Fruit fly (Drosophila melanogaster) whole organism, embryonic: ENCODE measurements around the gene CG31211.

Experiments
- B-H2 ChIP-seq: fragments of 200-800 bp; sonication (Bioruptor generic); optimal IDR thresholded peaks from 2 replicates; lab custom pipeline; 2018; ENCODE audit warnings: missing biosample characterization, mild to moderate bottlenecking, missing genetic modification characterization
- Bdp1 ChIP-seq: fragments of 200-800 bp; sonication (Bioruptor generic); optimal IDR thresholded peaks from 3 replicates; lab custom pipeline; 2016; ENCODE audit warnings: missing biosample characterization, missing genetic modification characterization
- Blimp-1 ChIP-seq: fragments of 200-800 bp; sonication (Bioruptor generic); optimal IDR thresholded peaks from 3 replicates; lab custom pipeline; 2018; ENCODE audit warnings: missing biosample characterization, missing genetic modification characterization, mild to moderate bottlenecking, moderate library complexity, missing genetic modification reagents
- BtbVII ChIP-seq: fragments of 200-800 bp; sonication (Bioruptor generic); optimal IDR thresholded peaks from 3 replicates; lab custom pipeline; 2017; ENCODE audit warnings: missing biosample characterization, mild to moderate bottlenecking, missing genetic modification characterization
- CG10543 ChIP-seq: fragments of 200-800 bp; sonication (Bioruptor generic); optimal IDR thresholded peaks from 3 replicates; lab custom pipeline; 2017; ENCODE audit warnings: missing biosample characterization, mild to moderate bottlenecking, missing genetic modification characterization, moderate library complexity
- CG15696 ChIP-seq: fragments of 200-800 bp; sonication (Bioruptor generic); optimal IDR thresholded peaks from 2 replicates; lab custom pipeline; 2019; ENCODE audit warnings: missing biosample characterization, mild to moderate bottlenecking, missing genetic modification characterization, moderate library complexity
- CG17359 ChIP-seq: fragments of 200-800 bp; sonication (Bioruptor generic); optimal IDR thresholded peaks from 3 replicates; lab custom pipeline; 2018; ENCODE audit warnings: missing biosample characterization, mild to moderate bottlenecking, missing genetic modification characterization, moderate library complexity
- CG17385 ChIP-seq: fragments of 200-800 bp; sonication (Bioruptor generic); optimal IDR thresholded peaks from 3 replicates; lab custom pipeline; 2018; ENCODE audit warnings: missing biosample characterization, mild to moderate bottlenecking, missing genetic modification characterization
- CG2199 ChIP-seq: fragments of 200-800 bp; sonication (Bioruptor generic); IDR thresholded peaks from 3 replicates; pipeline ENCODE4 v1.3.6; 2022; ENCODE audit warnings: missing biosample characterization, missing genetic modification characterization
- CG3163 ChIP-seq: fragments of 200-800 bp; sonication (Bioruptor generic); optimal IDR thresholded peaks from 3 replicates; lab custom pipeline; 2016; ENCODE audit warnings: missing biosample characterization, missing genetic modification characterization
- CG3407 ChIP-seq: fragments of 200-800 bp; sonication (Bioruptor generic); optimal IDR thresholded peaks from 2 replicates; lab custom pipeline; 2018; ENCODE audit warnings: missing biosample characterization, mild to moderate bottlenecking, missing genetic modification characterization
- CG34422 ChIP-seq: fragments of 200-800 bp; sonication (Bioruptor generic); IDR thresholded peaks from 3 replicates; pipeline ENCODE4 v1.3.6; 2022; ENCODE audit warnings: missing biosample characterization, missing genetic modification characterization
- CG3726 ChIP-seq: fragments of 200-800 bp; sonication (Bioruptor generic); IDR thresholded peaks from 3 replicates; pipeline ENCODE4, ENCODE4 v1.3.6; 2022; ENCODE audit warnings: missing biosample characterization, missing genetic modification characterization
- CG3838 ChIP-seq: fragments of 200-800 bp; sonication (Bioruptor generic); optimal IDR thresholded peaks from 3 replicates; lab custom pipeline; 2016; ENCODE audit warnings: missing biosample characterization, missing genetic modification characterization
- CG42726 ChIP-seq: fragments of 200-800 bp; sonication (Bioruptor generic); IDR thresholded peaks from 2 replicates; pipeline ENCODE4 v1.3.6; 2022; ENCODE audit warnings: missing biosample characterization, missing genetic modification characterization; ENCODE audit not compliant: partially characterized antibody
- CG8388 ChIP-seq: fragments of 200-800 bp; sonication (Bioruptor generic); optimal IDR thresholded peaks from 2 replicates; lab custom pipeline; 2019; ENCODE audit warnings: missing biosample characterization, mild to moderate bottlenecking, missing genetic modification characterization, moderate library complexity
- CG8478 ChIP-seq: fragments of >200 bp; optimal IDR thresholded peaks from 2 replicates; lab custom pipeline; 2018
- CG8765 ChIP-seq: fragments of 200-800 bp; sonication (Bioruptor generic); IDR thresholded peaks from 2 replicates; pipeline ENCODE4 v1.3.6; 2022; ENCODE audit warnings: missing biosample characterization, missing genetic modification characterization
- CG8944 ChIP-seq: fragments of 200-800 bp; sonication (Bioruptor generic); optimal IDR thresholded peaks from 3 replicates; lab custom pipeline; 2016; ENCODE audit warnings: missing biosample characterization, missing genetic modification characterization
- CG9876 ChIP-seq: fragments of 200-800 bp; sonication (Bioruptor generic); optimal IDR thresholded peaks from 2 replicates; lab custom pipeline; 2016; ENCODE audit warnings: missing biosample characterization, missing genetic modification characterization
- CoRest ChIP-seq: fragments of 200-800 bp; sonication (Bioruptor generic); optimal IDR thresholded peaks from 3 replicates; lab custom pipeline; 2018; ENCODE audit warnings: missing biosample characterization, mild to moderate bottlenecking, missing genetic modification characterization, moderate library complexity
- CrebB ChIP-seq: fragments of 200-800 bp; sonication (Bioruptor generic); optimal IDR thresholded peaks from 3 replicates; lab custom pipeline; 2018; ENCODE audit warnings: missing biosample characterization, mild to moderate bottlenecking, missing genetic modification characterization
- D ChIP-seq, 2 experiments: fragments of 200-800 bp in 1 of 2; fragments of >200 bp in 1 of 2; sonication (Bioruptor generic) in 1 of 2; optimal IDR thresholded peaks; 2 replicates in 1 of 2; 3 replicates in 1 of 2; lab custom pipeline; 2017; ENCODE audit warnings: mild to moderate bottlenecking in 1 of 2, missing biosample characterization in 1 of 2, missing genetic modification characterization in 1 of 2, missing genetic modification reagents in 1 of 2
- Dad ChIP-seq: fragments of 200-800 bp; sonication (Bioruptor generic); optimal IDR thresholded peaks from 3 replicates; lab custom pipeline; 2016; ENCODE audit warnings: missing biosample characterization, missing genetic modification characterization
- HLH3B ChIP-seq: fragments of 200-800 bp; sonication (Bioruptor generic); IDR thresholded peaks from 2 replicates; pipeline ENCODE4 v1.3.6; 2022; ENCODE audit warnings: missing biosample characterization, missing genetic modification characterization
- HLHmδ ChIP-seq: fragments of 200-800 bp; sonication (Bioruptor generic); optimal IDR thresholded peaks from 2 replicates; lab custom pipeline; 2018; ENCODE audit warnings: missing biosample characterization, mild to moderate bottlenecking, missing genetic modification characterization, moderate library complexity
- Hey ChIP-seq: fragments of 200-800 bp; sonication (Bioruptor generic); optimal IDR thresholded peaks from 3 replicates; lab custom pipeline; 2018; ENCODE audit warnings: missing biosample characterization, mild to moderate bottlenecking, missing genetic modification characterization
- Hmx ChIP-seq: fragments of 200-800 bp; sonication (Bioruptor generic); optimal IDR thresholded peaks from 2 replicates; lab custom pipeline; 2016; ENCODE audit warnings: missing biosample characterization, missing genetic modification characterization
- Oli ChIP-seq: fragments of 200-800 bp; sonication (Bioruptor generic); optimal IDR thresholded peaks from 2 replicates; lab custom pipeline; 2018; ENCODE audit warnings: missing biosample characterization, mild to moderate bottlenecking, missing genetic modification characterization, moderate library complexity
- Rfx ChIP-seq: fragments of 200-800 bp; sonication (Bioruptor generic); IDR thresholded peaks from 2 replicates; pipeline ENCODE4 v1.3.6; 2022; ENCODE audit warnings: missing biosample characterization, missing genetic modification characterization
- Xbp1 ChIP-seq: fragments of 200-800 bp; sonication (Bioruptor generic); optimal IDR thresholded peaks from 3 replicates; lab custom pipeline; 2016; ENCODE audit warnings: missing biosample characterization, mild to moderate bottlenecking, missing genetic modification characterization
- amos ChIP-seq: fragments of 200-800 bp; sonication (Bioruptor generic); IDR thresholded peaks from 2 replicates; pipeline ENCODE4 v1.3.6; 2022; ENCODE audit warnings: missing biosample characterization, missing genetic modification characterization; ENCODE audit not compliant: partially characterized antibody
- aop ChIP-seq: fragments of 200-800 bp; sonication (Bioruptor generic); IDR thresholded peaks from 2 replicates; pipeline ENCODE4 v1.3.6; 2022; ENCODE audit warnings: missing biosample characterization, missing genetic modification characterization
- az2 ChIP-seq: fragments of 200-800 bp; sonication (Bioruptor generic); optimal IDR thresholded peaks from 3 replicates; lab custom pipeline; 2016; ENCODE audit warnings: missing biosample characterization, missing genetic modification characterization
- bowl ChIP-seq: fragments of 200-800 bp; sonication (Bioruptor generic); IDR thresholded peaks from 2 replicates; pipeline ENCODE4 v1.3.6; 2022; ENCODE audit warnings: missing biosample characterization, missing genetic modification characterization
- btn ChIP-seq: fragments of 200-800 bp; sonication (Bioruptor generic); optimal IDR thresholded peaks from 2 replicates; lab custom pipeline; 2016; ENCODE audit warnings: missing biosample characterization, missing genetic modification characterization
- cato ChIP-seq: fragments of 200-800 bp; sonication (Bioruptor generic); optimal IDR thresholded peaks from 2 replicates; lab custom pipeline; 2016; ENCODE audit warnings: missing biosample characterization, missing genetic modification characterization, borderline replicate concordance
- chif ChIP-seq, 2 experiments: fragments of 200-800 bp; sonication (Bioruptor generic); optimal IDR thresholded peaks; 3 replicates each; lab custom pipeline; 2016; ENCODE audit warnings: missing biosample characterization in 2 of 2, missing genetic modification characterization in 2 of 2
- emc ChIP-seq: fragments of 200-800 bp; sonication (Bioruptor generic); optimal IDR thresholded peaks from 2 replicates; lab custom pipeline; 2016; ENCODE audit warnings: missing biosample characterization, missing genetic modification characterization
- gem ChIP-seq: fragments of 200-800 bp; sonication (Bioruptor generic); optimal IDR thresholded peaks from 2 replicates; lab custom pipeline; 2019; ENCODE audit warnings: missing biosample characterization, mild to moderate bottlenecking, missing genetic modification characterization, moderate library complexity
- gt ChIP-seq: fragments of 200-800 bp; sonication (Bioruptor generic); IDR thresholded peaks from 2 replicates; pipeline ENCODE4 v1.3.6; 2022; ENCODE audit warnings: missing biosample characterization, missing genetic modification characterization
- lbe ChIP-seq: fragments of 200-800 bp; sonication (Bioruptor generic); optimal IDR thresholded peaks from 2 replicates; lab custom pipeline; 2016; ENCODE audit warnings: missing biosample characterization, mild to moderate bottlenecking, missing genetic modification characterization
- lmd ChIP-seq: fragments of 200-800 bp; sonication (Bioruptor generic); IDR thresholded peaks from 2 replicates; pipeline ENCODE4 v1.3.6; 2022; ENCODE audit warnings: missing biosample characterization, missing genetic modification characterization
- lola ChIP-seq, 3 experiments: fragments of >200 bp in 2 of 3; fragments of 200-800 bp in 1 of 3; sonication (Bioruptor generic) in 1 of 3; optimal IDR thresholded peaks; 2 replicates each; lab custom pipeline; 2017 to 2019; ENCODE audit warnings: missing biosample characterization in 3 of 3, missing genetic modification characterization in 3 of 3, mild to moderate bottlenecking in 1 of 3, moderate library complexity in 1 of 3
- nerfin-2 ChIP-seq: fragments of 200-800 bp; sonication (Bioruptor generic); IDR thresholded peaks from 2 replicates; pipeline ENCODE4 v1.3.6; 2022; ENCODE audit warnings: missing biosample characterization, missing genetic modification characterization; ENCODE audit not compliant: partially characterized antibody
- slp2 ChIP-seq: fragments of 200-800 bp; sonication (Bioruptor generic); optimal IDR thresholded peaks from 2 replicates; lab custom pipeline; 2016; ENCODE audit warnings: missing biosample characterization, missing genetic modification characterization
- stc ChIP-seq: fragments of 200-800 bp; sonication (Bioruptor generic); IDR thresholded peaks from 2 replicates; pipeline ENCODE4 v1.3.6; 2022; ENCODE audit warnings: missing biosample characterization, missing genetic modification characterization
- trh ChIP-seq: fragments of 200-800 bp; sonication (Bioruptor generic); optimal IDR thresholded peaks from 2 replicates; lab custom pipeline; 2016; ENCODE audit warnings: missing biosample characterization, missing genetic modification characterization
- twi ChIP-seq: fragments of 200-800 bp; optimal IDR thresholded peaks from 2 replicates; lab custom pipeline; 2019; ENCODE audit warnings: missing biosample characterization, mild to moderate bottlenecking, missing genetic modification characterization, moderate library complexity
- vnd ChIP-seq: fragments of 200-800 bp; sonication (Bioruptor generic); IDR thresholded peaks from 3 replicates; pipeline ENCODE4 v1.3.6; 2022; ENCODE audit warnings: missing biosample characterization, missing genetic modification characterization; ENCODE audit not compliant: partially characterized antibody

CG31211 gene

dm6 chr3R:11962739-11963214, 13.3 kb downstream of the CG31211 start, which contains the start of the genes CG3281 and aurA (continued):
- TF ChIP-seq HLHmδ (GFP tag; lab: Kevin White, UChicago) (no peak), CG34422 (no peak; the same call in 1 of the 3 replicates), lmd (GFP tag; lab: Robert Waterston, UW) (peak; percentile 60; the same call in 1 of the 2 replicates), CG8765 (GFP tag; lab: Robert Waterston, UW) (0 out of 2 replicates have a peak, but pooled peaks have one; percentile 23), BtbVII (GFP tag; lab: Kevin White, UChicago) (no peak), trh (GFP tag; lab: Kevin White, UChicago) (peak; percentile 36), stc (GFP tag; lab: Robert Waterston, UW) (no peak), B-H2 (peak; percentile 58), Xbp1 (GFP tag; lab: Kevin White, UChicago) (peak; percentile 81), Blimp-1 (GFP tag; lab: Kevin White, UChicago) (no peak), chif (GFP tag; optimal IDR thresholded peaks at IDR 0.05; lab: Kevin White, UChicago) (peak; percentile 68 to 78), lbe (GFP tag; lab: Kevin White, UChicago) (peak; percentile 62), CG8478 (lab: Kevin White, UChicago) (no peak), Dad (peak; percentile 71), CG17359 (tag; lab: Kevin White, UChicago) (peak; percentile 60), bowl (GFP tag; lab: Robert Waterston, UW) (no peak), CG8388 (GFP tag; lab: Kevin White, UChicago) (peak; percentile 41), emc (peak; percentile 73), Hmx (GFP tag; lab: Kevin White, UChicago) (peak; percentile 68), Oli (peak; percentile 44), az2 (GFP tag; lab: Kevin White, UChicago) (peak; percentile 50), gem (tag; lab: Kevin White, UChicago) (peak; percentile 78), nerfin-2 (peak; percentile 91; the same call in 1 of the 2 replicates), CG17385 (GFP tag; lab: Kevin White, UChicago) (peak; percentile 44), twi (tag; lab: Kevin White, UChicago) (peak; percentile 75), btn (no peak), cato (GFP tag; lab: Kevin White, UChicago) (peak; percentile 40), CG42726 (GFP tag; lab: Robert Waterston, UW) (peak; percentile 84), CG3726 (GFP tag; lab: Robert Waterston, UW) (no peak), Bdp1 (GFP tag; lab: Kevin White, UChicago) (peak; percentile 47), CG8944 (peak; percentile 74), Hey (tag; lab: Kevin White, UChicago) (no peak), slp2 (GFP tag; lab: Kevin White, UChicago) (peak; percentile 66), vnd (GFP tag; lab: Robert Waterston, UW) (peak; percentile 97), CG10543 (peak; percentile 77), CG2199 (GFP tag; lab: Robert Waterston, UW) (no peak), CrebB (tag; lab: Kevin White, UChicago) (peak; percentile 36), amos (GFP tag; lab: Robert Waterston, UW) (peak; percentile 97), CoRest (tag; lab: Kevin White, UChicago) (peak; percentile 88), CG15696 (tag; lab: Kevin White, UChicago) (peak; percentile 69), CG3407 (peak; percentile 1), HLH3B (GFP tag; lab: Robert Waterston, UW) (peak; percentile 19; the same call in 1 of the 2 replicates), D (optimal IDR thresholded peaks at IDR 0.05; lab: Kevin White, UChicago) (no peak), D (GFP tag; optimal IDR thresholded peaks at IDR 0.05; lab: Kevin White, UChicago) (peak; percentile 38), Rfx (peak; percentile 76), aop (GFP tag; lab: Robert Waterston, UW) (no peak), CG3838 (peak; percentile 14), CG3163 (GFP tag; lab: Kevin White, UChicago) (peak; percentile 48), CG9876 (GFP tag; lab: Kevin White, UChicago) (peak; percentile 68), gt (GFP tag; lab: Robert Waterston, UW) (no peak), lola (GFP tag; optimal IDR thresholded peaks at IDR 0.05; lab: Kevin White, UChicago) (peak in 1 of 3 experiments; percentile 80)
